Fruit fly (Drosophila melanogaster) whole organism, prepupa: ENCODE data around the gene CG15356.

Experiments
- CG11294 ChIP-seq: fragments of 200-800 bp; sonication (Bioruptor generic); IDR thresholded peaks from 2 replicates; pipeline ENCODE4 v1.3.6; 2022; ENCODE audit warnings: missing biosample characterization, missing genetic modification characterization
- CG32006 ChIP-seq: fragments of 200-800 bp; sonication (Bioruptor generic); optimal IDR thresholded peaks from 3 replicates; lab custom pipeline; 2017; ENCODE audit warnings: missing biosample characterization, mild to moderate bottlenecking, missing genetic modification characterization
- CG6792 ChIP-seq: fragments of 200-800 bp; sonication (Bioruptor generic); optimal IDR thresholded peaks from 3 replicates; lab custom pipeline; 2016; ENCODE audit warnings: missing biosample characterization, missing genetic modification characterization
- CG6854 ChIP-seq: fragments of 200-800 bp; sonication (Bioruptor generic); optimal IDR thresholded peaks from 2 replicates; lab custom pipeline; 2017; ENCODE audit warnings: missing biosample characterization, mild to moderate bottlenecking, missing genetic modification characterization
- CG8119 ChIP-seq: fragments of 200-800 bp; sonication (Bioruptor generic); IDR thresholded peaks from 3 replicates; pipeline ENCODE4 v1.3.6; 2022; ENCODE audit warnings: missing biosample characterization, missing genetic modification characterization
- Ets96B ChIP-seq: fragments of 200-800 bp; optimal IDR thresholded peaks from 2 replicates; lab custom pipeline; 2019; ENCODE audit warnings: missing biosample characterization, mild to moderate bottlenecking, missing genetic modification characterization, moderate library complexity
- OdsH ChIP-seq: fragments of 200-800 bp; sonication (Bioruptor generic); optimal IDR thresholded peaks from 3 replicates; lab custom pipeline; 2016; ENCODE audit warnings: missing biosample characterization, missing genetic modification characterization
- Smox ChIP-seq: fragments of 200-800 bp; sonication (Bioruptor generic); optimal IDR thresholded peaks from 3 replicates; lab custom pipeline; 2016; ENCODE audit warnings: missing biosample characterization, missing genetic modification characterization

- TF ChIP-seq CG8119 (GFP tag; lab: Robert Waterston, UW) (no peak), OdsH (GFP tag; lab: Kevin White, UChicago) (no peak), CG6792 (GFP tag; lab: Kevin White, UChicago) (no peak), CG32006 (GFP tag; lab: Kevin White, UChicago) (no peak), CG11294 (GFP tag; lab: Robert Waterston, UW) (no peak), Ets96B (tag; lab: Kevin White, UChicago) (no peak), CG6854 (GFP tag; lab: Kevin White, UChicago) (no peak), Smox (GFP tag; lab: Kevin White, UChicago) (no peak)
Observed at dm6 chr2L:1970312-1970929, 10.1 kb downstream of the CG15356 start, which contains the start of gene erm.
